Worm (Caenorhabditis elegans) whole organism, L4 larva: ENCODE data around the gene tomm-70.

Experiments
- F10B5.3 ChIP-seq: sonication (generic microtip); optimal IDR thresholded peaks from 2 replicates; lab custom pipeline; 2016; ENCODE audit warnings: mild to moderate bottlenecking, missing genetic modification characterization, missing compliant biosample characterization
- F49E8.2 ChIP-seq: sonication (generic microtip); optimal IDR thresholded peaks from 2 replicates; lab custom pipeline; 2016; ENCODE audit warnings: missing compliant biosample characterization, mild to moderate bottlenecking, missing genetic modification characterization, borderline replicate concordance
- T20F7.1 ChIP-seq: fragments of 200-800 bp; sonication (Bioruptor generic); optimal IDR thresholded peaks from 2 replicates; lab custom pipeline; 2018; ENCODE audit warnings: mild to moderate bottlenecking, missing genetic modification characterization, missing compliant biosample characterization
- T26A8.4 ChIP-seq: fragments of 200-800 bp; sonication (Bioruptor generic); IDR thresholded peaks from 2 replicates; pipeline ENCODE4 v1.3.6; 2022; ENCODE audit warnings: missing genetic modification characterization, missing compliant biosample characterization
- Y105C5A.15 ChIP-seq: fragments of 200-800 bp; sonication (Bioruptor generic); IDR thresholded peaks from 2 replicates; pipeline ENCODE4 v1.3.6; 2022; ENCODE audit warnings: missing genetic modification characterization, missing compliant biosample characterization
- Y5F2A.4 ChIP-seq: fragments of 200-800 bp; sonication (Bioruptor generic); optimal IDR thresholded peaks from 2 replicates; lab custom pipeline; 2018; ENCODE audit warnings: mild to moderate bottlenecking, missing genetic modification characterization, missing compliant biosample characterization
- ZK546.5 ChIP-seq, 2 experiments: sonication (generic microtip); optimal IDR thresholded peaks; 2 replicates each; lab custom pipeline; 2017; ENCODE audit warnings: missing biosample characterization in 2 of 2, missing genetic modification characterization in 2 of 2
- ama-1 ChIP-seq: fragments of 150-350 bp; optimal IDR thresholded peaks from 2 replicates; lab custom pipeline; 2014; ENCODE audit warnings: inconsistent platforms, mixed read lengths
- arid-1 ChIP-seq: fragments of 200-800 bp; sonication (Bioruptor generic); conservative IDR thresholded peaks from 2 replicates; pipeline ENCODE4 v1.3.6; 2022; ENCODE audit warnings: missing genetic modification reagents, missing genetic modification characterization, missing compliant biosample characterization
- attf-4 ChIP-seq: sonication (generic microtip); optimal IDR thresholded peaks from 3 replicates; lab custom pipeline; 2017; ENCODE audit warnings: missing biosample characterization, missing genetic modification characterization
- ceh-20 ChIP-seq: fragments of 200-800 bp; sonication (Bioruptor generic); IDR thresholded peaks from 2 replicates; pipeline ENCODE4 v1.3.6; 2022; ENCODE audit warnings: missing genetic modification reagents, missing genetic modification characterization, missing compliant biosample characterization
- ceh-62 ChIP-seq: sonication (generic microtip); optimal IDR thresholded peaks from 2 replicates; lab custom pipeline; 2017; ENCODE audit warnings: missing biosample characterization, missing genetic modification characterization
- cey-2 ChIP-seq: sonication (generic microtip); optimal IDR thresholded peaks from 3 replicates; lab custom pipeline; 2017; ENCODE audit warnings: missing genetic modification characterization, mild to moderate bottlenecking, missing compliant biosample characterization, antibody characterized with exemption, borderline replicate concordance; ENCODE audit not compliant: insufficient read depth
- ctbp-1 ChIP-seq: fragments of 200-800 bp; sonication (Bioruptor generic); IDR thresholded peaks from 2 replicates; pipeline ENCODE4 v1.3.6; 2022; ENCODE audit warnings: missing genetic modification reagents, missing genetic modification characterization, missing compliant biosample characterization
- daf-8 ChIP-seq: fragments of 200-800 bp; sonication (Bioruptor generic); IDR thresholded peaks from 2 replicates; pipeline ENCODE4 v1.3.6; 2022; ENCODE audit warnings: missing genetic modification characterization, missing compliant biosample characterization
- dmd-8 ChIP-seq: fragments of 200-800 bp; sonication (Bioruptor generic); IDR thresholded peaks from 2 replicates; pipeline ENCODE4 v1.3.6; 2022; ENCODE audit warnings: missing genetic modification characterization, missing compliant biosample characterization
- dmd-9 ChIP-seq: fragments of 200-800 bp; sonication (Bioruptor generic); IDR thresholded peaks from 2 replicates; pipeline ENCODE4 v1.3.6; 2022; ENCODE audit warnings: missing genetic modification reagents, missing genetic modification characterization, missing compliant biosample characterization
- dpl-1 ChIP-seq: fragments of 150-350 bp; optimal IDR thresholded peaks from 2 replicates; lab custom pipeline; 2014; ENCODE audit warnings: missing biosample characterization, missing genetic modification reagents, missing genetic modification characterization
- duxl-1 ChIP-seq: sonication (generic microtip); optimal IDR thresholded peaks from 2 replicates; lab custom pipeline; 2016; ENCODE audit warnings: mild to moderate bottlenecking, missing genetic modification characterization, moderate library complexity, missing compliant biosample characterization; ENCODE audit not compliant: poor library complexity
- dve-1 ChIP-seq: sonication (generic microtip); optimal IDR thresholded peaks from 2 replicates; lab custom pipeline; 2017; ENCODE audit warnings: antibody characterized with exemption, mild to moderate bottlenecking, missing genetic modification characterization, missing compliant biosample characterization; ENCODE audit not compliant: insufficient read depth
- egl-27 ChIP-seq: sonication (generic microtip); optimal IDR thresholded peaks from 3 replicates; lab custom pipeline; 2017; ENCODE audit warnings: missing biosample characterization, missing genetic modification reagents, missing genetic modification characterization
- egl-43 ChIP-seq: fragments of 200-800 bp; sonication (Bioruptor generic); IDR thresholded peaks from 2 replicates; pipeline ENCODE4 v1.3.6; 2022; ENCODE audit warnings: missing genetic modification reagents, missing genetic modification characterization, missing compliant biosample characterization
- fos-1 ChIP-seq: fragments of 150-350 bp; optimal IDR thresholded peaks from 2 replicates; lab custom pipeline; 2014; ENCODE audit warnings: missing biosample characterization, missing genetic modification characterization
- hif-1 ChIP-seq, 2 experiments: sonication (generic microtip); optimal IDR thresholded peaks; 2 replicates each; lab custom pipeline; 2016 to 2017; ENCODE audit warnings: missing compliant biosample characterization in 2 of 2, missing genetic modification characterization in 2 of 2, missing genetic modification reagents in 2 of 2, missing genotype in 2 of 2, mild to moderate bottlenecking in 1 of 2
- hlh-11 ChIP-seq: fragments of 200-800 bp; sonication (Bioruptor generic); optimal IDR thresholded peaks from 2 replicates; lab custom pipeline; 2018; ENCODE audit warnings: mild to moderate bottlenecking, missing genetic modification characterization, missing compliant biosample characterization
- hlh-30 ChIP-seq: sonication (generic microtip); optimal IDR thresholded peaks from 2 replicates; lab custom pipeline; 2017; ENCODE audit warnings: antibody characterized with exemption, mild to moderate bottlenecking, missing genetic modification characterization, missing compliant biosample characterization; ENCODE audit not compliant: insufficient read depth
- lin-13 ChIP-seq: fragments of 150-350 bp; optimal IDR thresholded peaks from 2 replicates; lab custom pipeline; 2014; ENCODE audit warnings: missing biosample characterization, missing genetic modification reagents, missing genetic modification characterization
- lin-15B ChIP-seq: fragments of 150-350 bp; sonication (generic microtip); optimal IDR thresholded peaks from 3 replicates; lab custom pipeline; 2014; ENCODE audit warnings: missing biosample characterization, missing genetic modification characterization
- lin-29 ChIP-seq: fragments of 200-800 bp; sonication (Bioruptor generic); IDR thresholded peaks from 2 replicates; pipeline ENCODE4 v1.3.6; 2022; ENCODE audit warnings: missing genetic modification reagents, missing genetic modification characterization, missing compliant biosample characterization
- lin-38 ChIP-seq: fragments of 200-800 bp; sonication (Bioruptor generic); IDR thresholded peaks from 2 replicates; pipeline ENCODE4 v1.3.6; 2022; ENCODE audit warnings: missing genetic modification reagents, missing genetic modification characterization, missing compliant biosample characterization
- madf-9 ChIP-seq: fragments of 200-800 bp; sonication (Bioruptor generic); conservative IDR thresholded peaks from 2 replicates; pipeline ENCODE4 v1.3.6; 2022; ENCODE audit warnings: missing genetic modification reagents, missing genetic modification characterization, missing compliant biosample characterization
- mes-2 ChIP-seq: sonication (generic microtip); optimal IDR thresholded peaks from 2 replicates; lab custom pipeline; 2016; ENCODE audit warnings: missing genotype, mild to moderate bottlenecking, missing genetic modification characterization, missing compliant biosample characterization; ENCODE audit not compliant: poor library complexity, severe bottlenecking
- mxl-3 ChIP-seq: fragments of 200-800 bp; sonication (Bioruptor generic); optimal IDR thresholded peaks from 2 replicates; lab custom pipeline; 2018; ENCODE audit warnings: mild to moderate bottlenecking, missing genetic modification characterization, missing compliant biosample characterization
- nhr-10 ChIP-seq: fragments of 150-350 bp; optimal IDR thresholded peaks from 2 replicates; lab custom pipeline; 2014; ENCODE audit warnings: missing biosample characterization, missing genetic modification characterization
- nhr-102 ChIP-seq: sonication (generic microtip); optimal IDR thresholded peaks from 2 replicates; lab custom pipeline; 2016; ENCODE audit warnings: mild to moderate bottlenecking, missing genetic modification characterization, moderate library complexity, missing compliant biosample characterization
- nhr-237 ChIP-seq: sonication (generic microtip); optimal IDR thresholded peaks from 2 replicates; lab custom pipeline; 2017; ENCODE audit warnings: missing biosample characterization, missing genetic modification characterization
- nhr-25 ChIP-seq: sonication (generic microtip); optimal IDR thresholded peaks from 2 replicates; lab custom pipeline; 2017; ENCODE audit warnings: missing genetic modification characterization, mild to moderate bottlenecking, missing compliant biosample characterization, antibody characterized with exemption, moderate library complexity, borderline replicate concordance; ENCODE audit not compliant: insufficient read depth
- nhr-28 ChIP-seq: fragments of 150-350 bp; optimal IDR thresholded peaks from 2 replicates; lab custom pipeline; 2014; ENCODE audit warnings: missing biosample characterization, missing genetic modification characterization
- nhr-77 ChIP-seq: fragments of 150-350 bp; optimal IDR thresholded peaks from 2 replicates; lab custom pipeline; 2014; ENCODE audit warnings: missing biosample characterization, missing genetic modification characterization
- pha-4 ChIP-seq, 2 experiments: fragments of 150-350 bp in 1 of 2; fragments of 200-800 bp in 1 of 2; sonication (Bioruptor generic) in 1 of 2; IDR thresholded peaks in 1 of 2; optimal IDR thresholded peaks in 1 of 2; 2 replicates each; pipeline versions ENCODE4 v1.3.6 to Lab custom; 2014 to 2022; ENCODE audit warnings: missing genetic modification characterization in 2 of 2, missing genetic modification reagents in 2 of 2, missing biosample characterization in 1 of 2, missing compliant biosample characterization in 1 of 2
- rbr-2 ChIP-seq: sonication (generic microtip); optimal IDR thresholded peaks from 2 replicates; lab custom pipeline; 2016; ENCODE audit warnings: missing genotype, missing genetic modification characterization, missing compliant biosample characterization
- saeg-2 ChIP-seq: fragments of 200-800 bp; sonication (Bioruptor generic); IDR thresholded peaks from 2 replicates; pipeline ENCODE4 v1.3.6; 2022; ENCODE audit warnings: missing genetic modification reagents, missing genetic modification characterization, missing compliant biosample characterization
- snpc-4 ChIP-seq: fragments of 150-350 bp; optimal IDR thresholded peaks from 2 replicates; lab custom pipeline; 2014; ENCODE audit warnings: missing biosample characterization, missing genetic modification characterization
- spr-1 ChIP-seq: sonication (generic microtip); optimal IDR thresholded peaks from 2 replicates; lab custom pipeline; 2016; ENCODE audit warnings: mild to moderate bottlenecking, missing genetic modification characterization, missing compliant biosample characterization
- spr-3 ChIP-seq: fragments of 200-800 bp; sonication (Bioruptor generic); optimal IDR thresholded peaks from 2 replicates; lab custom pipeline; 2018; ENCODE audit warnings: mild to moderate bottlenecking, missing genetic modification characterization, missing compliant biosample characterization
- unc-62 ChIP-seq, 3 experiments: fragments of 150-350 bp in 1 of 3; sonication (generic microtip); optimal IDR thresholded peaks in 2 of 3; peaks in 1 of 3; 1 replicate in 1 of 3; 2 replicates in 2 of 3; lab custom pipeline; 2014 to 2017; ENCODE audit warnings: missing biosample characterization in 3 of 3, missing genetic modification characterization in 3 of 3, missing genetic modification reagents in 3 of 3, missing genotype in 1 of 3
- vab-7 ChIP-seq: fragments of 200-800 bp; sonication (Bioruptor generic); IDR thresholded peaks from 2 replicates; pipeline ENCODE4 v1.3.6; 2022; ENCODE audit warnings: missing genetic modification reagents, missing genetic modification characterization, missing compliant biosample characterization
- zip-11 ChIP-seq: fragments of 200-800 bp; sonication (Bioruptor generic); IDR thresholded peaks from 2 replicates; pipeline ENCODE4 v1.3.6; 2022; ENCODE audit warnings: missing genetic modification characterization, missing compliant biosample characterization
- ztf-7 ChIP-seq: fragments of 150-350 bp; optimal IDR thresholded peaks from 2 replicates; lab custom pipeline; 2014; ENCODE audit warnings: missing biosample characterization, missing genetic modification characterization

Gene tomm-70

ce11 chrIII:8767889-8768361 lies 13.4 kb upstream of the tomm-70 start, which contains the start of gene mtss-1 (continued):
- TF ChIP-seq ctbp-1 (no peak), egl-43 (no peak), Y5F2A.4 (no peak), egl-27 (tag; lab: Kevin White, UChicago) (no peak), duxl-1 (tag; lab: Kevin White, UChicago) (peak; percentile 51), F49E8.2 (tag; lab: Kevin White, UChicago) (no peak), snpc-4 (tag; lab: Kevin White, UChicago) (no peak), dmd-8 (no peak), cey-2 (no peak), ztf-7 (tag; lab: Kevin White, UChicago) (peak; percentile 51), spr-1 (tag; lab: Kevin White, UChicago) (peak; percentile 41), vab-7 (GFP tag; lab: Robert Waterston, UW) (no peak), nhr-102 (tag; lab: Kevin White, UChicago) (peak; percentile 43), Y105C5A.15 (GFP tag; lab: Robert Waterston, UW) (no peak), lin-15B (tag; lab: Kevin White, UChicago) (no peak), pha-4 (GFP tag; IDR thresholded peaks at IDR 0.05; lab: Robert Waterston, UW) (peak; percentile 39; the same call in 1 of the 2 replicates), pha-4 (tag; optimal IDR thresholded peaks at IDR 0.05; lab: Kevin White, UChicago) (no peak), dmd-9 (GFP tag; lab: Robert Waterston, UW) (no peak), ZK546.5 (tag; optimal IDR thresholded peaks at IDR 0.05; lab: Kevin White, UChicago) (no peak), dve-1 (tag; lab: Kevin White, UChicago) (peak; percentile 39), hlh-11 (tag; lab: Kevin White, UChicago) (peak; percentile 33), madf-9 (GFP tag; lab: Robert Waterston, UW) (no peak), F10B5.3 (tag; lab: Kevin White, UChicago) (no peak), hlh-30 (peak; percentile 50), nhr-77 (tag; lab: Kevin White, UChicago) (no peak), lin-29 (no peak), lin-38 (GFP tag; lab: Robert Waterston, UW) (peak; percentile 67), mes-2 (tag; lab: Kevin White, UChicago) (peak; percentile 86), saeg-2 (GFP tag; lab: Robert Waterston, UW) (no peak), fos-1 (tag; lab: Kevin White, UChicago) (no peak), unc-62 (GFP tag; optimal IDR thresholded peaks at IDR 0.05 in 1 of 2; lab: Kevin White, UChicago) (no peak), unc-62 (tag; optimal IDR thresholded peaks at IDR 0.05; lab: Kevin White, UChicago) (no peak), nhr-28 (tag; lab: Kevin White, UChicago) (no peak), arid-1 (GFP tag; lab: Robert Waterston, UW) (0 out of 2 replicates have a peak, but pooled peaks have one; percentile 53), nhr-10 (tag; lab: Kevin White, UChicago) (no peak), spr-3 (GFP tag; lab: Kevin White, UChicago) (no peak), daf-8 (no peak), T26A8.4 (GFP tag; lab: Robert Waterston, UW) (0 out of 2 replicates have a peak, but pooled peaks have one; percentile 35), lin-13 (GFP tag; lab: Kevin White, UChicago) (no peak), attf-4 (tag; lab: Kevin White, UChicago) (no peak), dpl-1 (GFP tag; lab: Kevin White, UChicago) (peak; percentile 50), hif-1 (tag; optimal IDR thresholded peaks at IDR 0.05; lab: Kevin White, UChicago) (peak in 1 of 2 experiments; percentile 34), rbr-2 (peak; percentile 26), ama-1 (lab: Kevin White, UChicago) (no peak), zip-11 (GFP tag; lab: Robert Waterston, UW) (no peak), ceh-62 (no peak), T20F7.1 (GFP tag; lab: Kevin White, UChicago) (peak; percentile 42), ceh-20 (GFP tag; lab: Robert Waterston, UW) (no peak), nhr-25 (tag; lab: Kevin White, UChicago) (no peak), nhr-237 (no peak), mxl-3 (GFP tag; lab: Kevin White, UChicago) (peak; percentile 13)
